Worm (Caenorhabditis elegans): ENCODE data around the gene dpl-1.

ce11 chrII:9160197-9160806, 9.4 kb upstream of the dpl-1 start:
- TF ChIP-seq ceh-48 (tag; optimal IDR thresholded peaks at IDR 0.05) (no peak), gmeb-2 (tag; optimal IDR thresholded peaks at IDR 0.05) (no peak), lim-6 (tag; optimal IDR thresholded peaks at IDR 0.05) (no peak), ama-1 (optimal IDR thresholded peaks at IDR 0.05) (no peak), sox-4 (tag; optimal IDR thresholded peaks at IDR 0.05) (no peak), hlh-8 (tag; optimal IDR thresholded peaks at IDR 0.05) (no peak)

All from whole organism, late embryonic.